Fruit fly (Drosophila melanogaster) whole organism, embryonic: ENCODE measurements around the gene Ero1L.
A peak's percentile ranks its signal among the peaks of the same experiment; 100 is the strongest.

Experiments used
- Asciz ChIP-seq: fragments of 200-800 bp; sonication (Bioruptor generic); optimal IDR thresholded peaks from 2 replicates; lab custom pipeline; 2017; ENCODE audit warnings: missing biosample characterization, mild to moderate bottlenecking, missing genetic modification characterization, missing genetic modification reagents
- Awh ChIP-seq: fragments of 200-800 bp; sonication (Bioruptor generic); IDR thresholded peaks from 2 replicates; pipeline ENCODE4, ENCODE4 v1.3.6; 2022; ENCODE audit warnings: missing biosample characterization, missing genetic modification characterization
- B-H2 ChIP-seq: fragments of 200-800 bp; sonication (Bioruptor generic); optimal IDR thresholded peaks from 2 replicates; lab custom pipeline; 2018; ENCODE audit warnings: missing biosample characterization, mild to moderate bottlenecking, missing genetic modification characterization
- BEAF-32 ChIP-seq: fragments of 200-800 bp; sonication (Bioruptor generic); optimal IDR thresholded peaks from 3 replicates; lab custom pipeline; 2017; ENCODE audit warnings: missing biosample characterization, missing genetic modification characterization, mild to moderate bottlenecking, moderate library complexity, missing genetic modification reagents
- Blimp-1 ChIP-seq: fragments of 200-800 bp; sonication (Bioruptor generic); optimal IDR thresholded peaks from 3 replicates; lab custom pipeline; 2018; ENCODE audit warnings: missing biosample characterization, missing genetic modification characterization, mild to moderate bottlenecking, moderate library complexity, missing genetic modification reagents
- CG10366 ChIP-seq: fragments of 200-800 bp; sonication (Bioruptor generic); IDR thresholded peaks from 2 replicates; pipeline ENCODE4 v1.3.6; 2022; ENCODE audit warnings: missing biosample characterization, missing genetic modification characterization
- CG10462 ChIP-seq: fragments of 200-800 bp; sonication (Bioruptor generic); optimal IDR thresholded peaks from 2 replicates; lab custom pipeline; 2016; ENCODE audit warnings: missing biosample characterization, missing genetic modification characterization
- CG11085 ChIP-seq: fragments of 200-800 bp; sonication (Bioruptor generic); IDR thresholded peaks from 2 replicates; pipeline ENCODE4 v1.3.6; 2022; ENCODE audit warnings: missing biosample characterization, missing genetic modification characterization
- CG11093 ChIP-seq: fragments of 200-800 bp; sonication (Bioruptor generic); IDR thresholded peaks from 3 replicates; pipeline ENCODE4 v1.3.6; 2022; ENCODE audit warnings: missing biosample characterization, missing genetic modification characterization
- CG11247 ChIP-seq: fragments of 200-800 bp; sonication (Bioruptor generic); IDR thresholded peaks from 2 replicates; pipeline ENCODE4 v1.3.6; 2022; ENCODE audit warnings: missing biosample characterization, missing genetic modification characterization
- CG11695 ChIP-seq: fragments of 200-800 bp; sonication (Bioruptor generic); IDR thresholded peaks from 3 replicates; pipeline ENCODE4 v1.3.6; 2022; ENCODE audit warnings: missing biosample characterization, missing genetic modification characterization
- CG12219 ChIP-seq: fragments of 200-800 bp; sonication (Bioruptor generic); optimal IDR thresholded peaks from 3 replicates; lab custom pipeline; 2018; ENCODE audit warnings: missing biosample characterization, mild to moderate bottlenecking, missing genetic modification characterization
- CG12744 ChIP-seq: fragments of 200-800 bp; sonication (Bioruptor generic); optimal IDR thresholded peaks from 2 replicates; lab custom pipeline; 2016; ENCODE audit warnings: missing biosample characterization, missing genetic modification characterization
- CG13287 ChIP-seq: fragments of 200-800 bp; sonication (Bioruptor generic); IDR thresholded peaks from 2 replicates; pipeline ENCODE4 v1.3.6; 2022; ENCODE audit warnings: missing biosample characterization, missing genetic modification characterization; ENCODE audit not compliant: partially characterized antibody
- CG15479 ChIP-seq: fragments of 200-800 bp; sonication (Bioruptor generic); optimal IDR thresholded peaks from 3 replicates; lab custom pipeline; 2019; ENCODE audit warnings: missing biosample characterization, mild to moderate bottlenecking, missing genetic modification characterization, moderate library complexity
- CG15514 ChIP-seq: fragments of 200-800 bp; sonication (Bioruptor generic); optimal IDR thresholded peaks from 3 replicates; lab custom pipeline; 2017; ENCODE audit warnings: missing biosample characterization, missing genetic modification characterization, mild to moderate bottlenecking, moderate library complexity, missing genetic modification reagents
- CG15696 ChIP-seq: fragments of 200-800 bp; sonication (Bioruptor generic); optimal IDR thresholded peaks from 2 replicates; lab custom pipeline; 2019; ENCODE audit warnings: missing biosample characterization, mild to moderate bottlenecking, missing genetic modification characterization, moderate library complexity
- CG18764 ChIP-seq: fragments of 200-800 bp; sonication (Bioruptor generic); optimal IDR thresholded peaks from 3 replicates; lab custom pipeline; 2016; ENCODE audit warnings: missing biosample characterization, missing genetic modification characterization
- CG30020 ChIP-seq: fragments of 200-800 bp; optimal IDR thresholded peaks from 2 replicates; lab custom pipeline; 2019; ENCODE audit warnings: missing biosample characterization, mild to moderate bottlenecking, missing genetic modification characterization, moderate library complexity
- CG34224 ChIP-seq: fragments of 200-800 bp; sonication (Bioruptor generic); IDR thresholded peaks from 3 replicates; pipeline ENCODE4 v1.3.6; 2022; ENCODE audit warnings: missing biosample characterization, missing genetic modification characterization; ENCODE audit not compliant: partially characterized antibody
- CG4360 ChIP-seq: fragments of 200-800 bp; sonication (Bioruptor generic); IDR thresholded peaks from 2 replicates; pipeline ENCODE4 v1.3.6; 2022; ENCODE audit warnings: missing biosample characterization, missing genetic modification characterization
- CG4424 ChIP-seq: fragments of 200-800 bp; sonication (Bioruptor generic); optimal IDR thresholded peaks from 3 replicates; lab custom pipeline; 2016; ENCODE audit warnings: missing biosample characterization, missing genetic modification characterization
- CG5245 ChIP-seq: fragments of 200-800 bp; sonication (Bioruptor generic); optimal IDR thresholded peaks from 3 replicates; lab custom pipeline; 2016; ENCODE audit warnings: missing biosample characterization, missing genetic modification characterization
- CG7271 ChIP-seq: fragments of 200-800 bp; sonication (Bioruptor generic); optimal IDR thresholded peaks from 2 replicates; lab custom pipeline; 2018; ENCODE audit warnings: missing biosample characterization, mild to moderate bottlenecking, missing genetic modification characterization, moderate library complexity
- CG8290 ChIP-seq, 3 experiments: fragments of 200-800 bp; sonication (Bioruptor generic); optimal IDR thresholded peaks; 2 replicates each; lab custom pipeline; 2016 to 2019; ENCODE audit warnings: missing biosample characterization in 3 of 3, missing genetic modification characterization in 3 of 3, mild to moderate bottlenecking in 2 of 3, moderate library complexity in 1 of 3
- CG8765 ChIP-seq: fragments of 200-800 bp; sonication (Bioruptor generic); IDR thresholded peaks from 2 replicates; pipeline ENCODE4 v1.3.6; 2022; ENCODE audit warnings: missing biosample characterization, missing genetic modification characterization
- CG9876 ChIP-seq: fragments of 200-800 bp; sonication (Bioruptor generic); optimal IDR thresholded peaks from 2 replicates; lab custom pipeline; 2016; ENCODE audit warnings: missing biosample characterization, missing genetic modification characterization
- Chrac-16 ChIP-seq: fragments of 200-800 bp; sonication (Bioruptor generic); optimal IDR thresholded peaks from 3 replicates; lab custom pipeline; 2016; ENCODE audit warnings: missing biosample characterization, missing genetic modification characterization
- Dbx ChIP-seq: fragments of 200-800 bp; sonication (Bioruptor generic); IDR thresholded peaks from 3 replicates; pipeline ENCODE4 v1.3.6; 2022; ENCODE audit warnings: missing biosample characterization, missing genetic modification characterization
- Jarid2 ChIP-seq: fragments of 200-800 bp; sonication (Bioruptor generic); optimal IDR thresholded peaks from 3 replicates; lab custom pipeline; 2017; ENCODE audit warnings: mild to moderate bottlenecking, missing biosample characterization, missing genetic modification reagents, missing genetic modification characterization
- Lpt ChIP-seq: fragments of >200 bp; optimal IDR thresholded peaks from 2 replicates; lab custom pipeline; 2018; ENCODE audit warnings: missing biosample characterization, missing genetic modification characterization
- Med ChIP-seq: fragments of 200-800 bp; sonication (Bioruptor generic); peaks from one replicate; lab custom pipeline; 2016; ENCODE audit warnings: missing biosample characterization, missing genetic modification characterization, mild to moderate bottlenecking, inconsistent platforms, moderate library complexity
- Nf-YC ChIP-seq: fragments of 200-800 bp; optimal IDR thresholded peaks from 3 replicates; lab custom pipeline; 2019; ENCODE audit warnings: missing biosample characterization, mild to moderate bottlenecking, missing genetic modification characterization, moderate library complexity
- Six4 ChIP-seq: fragments of 200-800 bp; sonication (Bioruptor generic); optimal IDR thresholded peaks from 2 replicates; lab custom pipeline; 2016; ENCODE audit warnings: missing biosample characterization, missing genetic modification characterization
- Trl ChIP-seq, 3 experiments: fragments of >200 bp in 2 of 3; fragments of 200-800 bp in 1 of 3; sonication (Bioruptor generic) in 1 of 3; optimal IDR thresholded peaks; 2 replicates in 1 of 3; 3 replicates in 2 of 3; lab custom pipeline; 2016 to 2017; ENCODE audit warnings: missing biosample characterization in 1 of 3, missing genetic modification characterization in 1 of 3
- Usf ChIP-seq: fragments of 200-800 bp; sonication (Bioruptor generic); optimal IDR thresholded peaks from 2 replicates; lab custom pipeline; 2017; ENCODE audit warnings: missing genotype, missing biosample characterization, missing genetic modification characterization
- aop ChIP-seq: fragments of 200-800 bp; sonication (Bioruptor generic); IDR thresholded peaks from 2 replicates; pipeline ENCODE4 v1.3.6; 2022; ENCODE audit warnings: missing biosample characterization, missing genetic modification characterization
- ara ChIP-seq: fragments of 200-800 bp; sonication (Bioruptor generic); IDR thresholded peaks from 2 replicates; pipeline ENCODE4 v1.3.6; 2022; ENCODE audit warnings: missing biosample characterization, missing genetic modification characterization
- ase ChIP-seq: fragments of 200-800 bp; sonication (Bioruptor generic); IDR thresholded peaks from 3 replicates; pipeline ENCODE4 v1.3.6; 2022; ENCODE audit warnings: missing biosample characterization, missing genetic modification characterization
- bab2 ChIP-seq: fragments of 200-800 bp; sonication (Bioruptor generic); optimal IDR thresholded peaks from 2 replicates; lab custom pipeline; 2016; ENCODE audit warnings: missing biosample characterization, missing genetic modification characterization
- cad ChIP-seq: fragments of >200 bp; optimal IDR thresholded peaks from 2 replicates; lab custom pipeline; 2017; ENCODE audit warnings: missing biosample characterization, missing genetic modification characterization
- ci ChIP-seq: fragments of 200-800 bp; sonication (Bioruptor generic); IDR thresholded peaks from 3 replicates; pipeline ENCODE4 v1.3.6; 2022; ENCODE audit warnings: missing biosample characterization, missing genetic modification characterization
- dm ChIP-seq: fragments of 200-800 bp; sonication (Bioruptor generic); optimal IDR thresholded peaks from 3 replicates; lab custom pipeline; 2016; ENCODE audit warnings: missing biosample characterization, missing genetic modification characterization
- exex ChIP-seq: fragments of 200-800 bp; sonication (Bioruptor generic); optimal IDR thresholded peaks from 4 replicates; lab custom pipeline; 2018; ENCODE audit warnings: missing biosample characterization, mild to moderate bottlenecking, missing genetic modification characterization, moderate library complexity
- h ChIP-seq: fragments of >200 bp; optimal IDR thresholded peaks from 2 replicates; lab custom pipeline; 2017
- kay ChIP-seq: fragments of 200-800 bp; sonication (Bioruptor generic); optimal IDR thresholded peaks from 2 replicates; lab custom pipeline; 2016; ENCODE audit warnings: missing biosample characterization, missing genetic modification characterization
- ken ChIP-seq: fragments of 200-800 bp; sonication (Bioruptor generic); IDR thresholded peaks from 3 replicates; pipeline ENCODE4 v1.3.6; 2022; ENCODE audit warnings: missing biosample characterization, missing genetic modification characterization
- p53 ChIP-seq: fragments of 200-800 bp; sonication (Bioruptor generic); optimal IDR thresholded peaks from 2 replicates; lab custom pipeline; 2016; ENCODE audit warnings: missing biosample characterization, missing genetic modification characterization
- tll ChIP-seq, 2 experiments: fragments of 200-800 bp in 1 of 2; fragments of >200 bp in 1 of 2; sonication (Bioruptor generic) in 1 of 2; optimal IDR thresholded peaks; 2 replicates each; lab custom pipeline; 2017 to 2019; ENCODE audit warnings: missing biosample characterization in 2 of 2, missing genetic modification characterization in 2 of 2, mild to moderate bottlenecking in 1 of 2, moderate library complexity in 1 of 2

The Ero1L gene

dm6 chr3L:4160926-4161325, 9.3 kb upstream of the Ero1L start, which contains the start of gene nab (continued):
- TF ChIP-seq exex (tag; lab: Kevin White, UChicago), result no peak
- peak; percentile 38 for TF ChIP-seq CG7271 (tag; lab: Kevin White, UChicago)
- TF ChIP-seq B-H2, result no peak
- TF ChIP-seq Jarid2 (GFP tag; lab: Kevin White, UChicago), result peak; percentile 0
- peak; percentile 7 to 66 for TF ChIP-seq Trl (optimal IDR thresholded peaks at IDR 0.05; lab: Kevin White, UChicago)
- no peak for TF ChIP-seq Trl (GFP tag; optimal IDR thresholded peaks at IDR 0.05; lab: Kevin White, UChicago)

dm6 chr3L:4167353-4167842, 2.8 kb upstream of the Ero1L start, which contains the start of gene mas:
TSS of gene mas (minus strand) at chr3L:4167464.
- TF ChIP-seq CG4424 (no peak), CG9876 (GFP tag; lab: Kevin White, UChicago) (no peak), CG10462 (no peak), Trl (optimal IDR thresholded peaks at IDR 0.05; lab: Kevin White, UChicago) (peak in 1 of 2 experiments; percentile 41), Trl (GFP tag; optimal IDR thresholded peaks at IDR 0.05; lab: Kevin White, UChicago) (no peak), CG15514 (GFP tag; lab: Kevin White, UChicago) (no peak), CG12219 (GFP tag; lab: Kevin White, UChicago) (no peak), h (lab: Kevin White, UChicago) (no peak), Dbx (GFP tag; lab: Robert Waterston, UW) (no peak), ci (GFP tag; lab: Robert Waterston, UW) (0 out of 3 replicates have a peak, but pooled peaks have one; percentile 16), CG5245 (GFP tag; lab: Kevin White, UChicago) (no peak), CG11085 (GFP tag; lab: Robert Waterston, UW) (no peak), Six4 (GFP tag; lab: Kevin White, UChicago) (no peak), Lpt (GFP tag; lab: Kevin White, UChicago) (no peak), Chrac-16 (GFP tag; lab: Kevin White, UChicago) (no peak), Usf (GFP tag; lab: Kevin White, UChicago) (no peak), tll (GFP tag; optimal IDR thresholded peaks at IDR 0.05; lab: Kevin White, UChicago) (peak in 1 of 2 experiments; percentile 40), bab2 (GFP tag; lab: Kevin White, UChicago) (no peak), Med (peak; percentile 43), dm (GFP tag; lab: Kevin White, UChicago) (no peak), CG10366 (GFP tag; lab: Robert Waterston, UW) (no peak), ken (0 out of 3 replicates have a peak, but pooled peaks have one; percentile 35), cad (GFP tag; lab: Kevin White, UChicago) (peak; percentile 93), ara (GFP tag; lab: Robert Waterston, UW) (no peak), CG11695 (no peak), Blimp-1 (peak; percentile 32), CG12744 (GFP tag; lab: Kevin White, UChicago) (no peak), CG15479 (GFP tag; lab: Kevin White, UChicago) (peak; percentile 57)

dm6 chr3L:4173584-4173983, 3.4 kb downstream of the Ero1L start, which contains the start of gene CG18675:
TSS of gene CG18675 (plus strand) at chr3L:4173884.
- TF ChIP-seq BEAF-32 (GFP tag; lab: Kevin White, UChicago), result no peak
- TF ChIP-seq CG15696 (tag; lab: Kevin White, UChicago), result no peak
- TF ChIP-seq CG8765, result no peak
- no peak for TF ChIP-seq CG13287 (GFP tag; lab: Robert Waterston, UW)
- TF ChIP-seq CG4360 (GFP tag; lab: Robert Waterston, UW), result no peak
- TF ChIP-seq CG8290 (GFP tag; optimal IDR thresholded peaks at IDR 0.05; lab: Kevin White, UChicago), result no peak
- TF ChIP-seq CG8290 (tag; optimal IDR thresholded peaks at IDR 0.05; lab: Kevin White, UChicago), result no peak
- TF ChIP-seq Asciz (GFP tag; lab: Kevin White, UChicago), result no peak
- no peak for TF ChIP-seq ase (GFP tag; lab: Robert Waterston, UW)
- TF ChIP-seq CG11247 (GFP tag; lab: Robert Waterston, UW), result no peak
- no peak for TF ChIP-seq Awh (GFP tag; lab: Robert Waterston, UW)
- TF ChIP-seq CG30020 (tag; lab: Kevin White, UChicago), result no peak
- TF ChIP-seq Nf-YC, result no peak
- TF ChIP-seq CG11093 (GFP tag; lab: Robert Waterston, UW), result no peak
- TF ChIP-seq kay (GFP tag; lab: Kevin White, UChicago), result no peak
- TF ChIP-seq p53, result no peak
- no peak for TF ChIP-seq aop (GFP tag; lab: Robert Waterston, UW)
- TF ChIP-seq CG34224 (GFP tag; lab: Robert Waterston, UW), result no peak
- TF ChIP-seq CG18764 (GFP tag; lab: Kevin White, UChicago), result no peak
